Fruit fly (Drosophila melanogaster): ENCODE data around the gene CG13972.

Gene CG13972

DNA sequence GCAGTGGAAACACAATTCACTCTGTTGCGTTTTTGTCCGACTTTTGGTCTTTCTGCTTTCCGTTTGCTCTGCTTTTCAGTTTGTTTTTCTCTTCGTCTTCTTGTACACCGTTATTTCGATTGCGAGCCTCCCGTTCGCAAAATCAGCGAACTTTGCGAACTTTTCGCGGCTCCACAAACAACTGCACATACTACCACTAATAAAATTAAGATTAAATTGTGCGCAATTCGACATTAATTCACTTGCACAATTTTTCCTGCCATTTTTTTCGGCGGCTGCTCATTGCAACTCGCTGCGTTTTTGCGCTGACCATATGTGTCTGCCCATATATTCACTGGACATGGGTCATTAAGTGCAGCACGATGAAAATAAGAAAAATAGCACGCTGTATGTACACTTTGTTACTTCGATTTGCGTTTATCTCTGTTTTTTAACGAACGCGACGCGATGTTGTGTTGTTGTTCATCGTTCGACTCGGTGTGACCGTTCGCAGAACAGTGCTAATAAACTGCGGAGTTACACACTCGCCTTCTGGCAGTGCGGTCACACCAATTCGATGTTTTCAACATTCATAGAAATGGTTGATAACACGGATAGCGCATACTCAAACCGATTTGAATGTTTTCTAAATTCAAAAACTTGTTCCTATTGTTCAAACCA is 41.7 kb upstream of the CG13972 start, which contains the start of gene Klp98A (continued):
- TF ChIP-seq lbe (GFP tag; optimal IDR thresholded peaks at IDR 0.05) (no peak), pita (GFP tag; optimal IDR thresholded peaks at IDR 0.05) (peak; percentile 84), Dp (GFP tag; optimal IDR thresholded peaks at IDR 0.05) (peak; percentile 58), zen (tag; optimal IDR thresholded peaks at IDR 0.05) (peak; percentile 54), CG17912 (GFP tag; optimal IDR thresholded peaks at IDR 0.05) (peak; percentile 14), bbx (GFP tag; IDR thresholded peaks at IDR 0.05; ENCODE audit: partially characterized antibody) (peak; percentile 31; the same call in 1 of the 2 replicates), MESR4 (GFP tag; optimal IDR thresholded peaks at IDR 0.05) (peak; percentile 65), aop (GFP tag; IDR thresholded peaks at IDR 0.05) (no peak), HLH4C (GFP tag; IDR thresholded peaks at IDR 0.05; ENCODE audit: partially characterized antibody) (no peak), E2f1 (GFP tag; IDR thresholded peaks at IDR 0.05) (no peak), vvl (GFP tag; IDR thresholded peaks at IDR 0.05) (peak; percentile 17; the same call in 1 of the 2 replicates), CG4424 (GFP tag; optimal IDR thresholded peaks at IDR 0.05) (peak; percentile 13), sug (tag; optimal IDR thresholded peaks at IDR 0.05) (peak; percentile 22), Med (GFP tag) (peak; percentile 92), Aef1 (GFP tag; IDR thresholded peaks at IDR 0.05) (peak; percentile 59), CG9797 (GFP tag; optimal IDR thresholded peaks at IDR 0.05) (peak; percentile 95), pan (optimal IDR thresholded peaks at IDR 0.05) (no peak), pan (GFP tag; optimal IDR thresholded peaks at IDR 0.05 in 1 of 2, IDR thresholded peaks at IDR 0.05 in 1 of 2) (no peak), CG14710 (tag; optimal IDR thresholded peaks at IDR 0.05) (peak; percentile 52), CG1529 (GFP tag; optimal IDR thresholded peaks at IDR 0.05) (no peak), CG9932 (GFP tag; IDR thresholded peaks at IDR 0.05) (peak; percentile 6; the same call in 1 of the 2 replicates), sisA (GFP tag; IDR thresholded peaks at IDR 0.05) (no peak), wek (GFP tag; optimal IDR thresholded peaks at IDR 0.05) (peak; percentile 9), CrebB (tag; optimal IDR thresholded peaks at IDR 0.05) (peak; percentile 41), gro (GFP tag; optimal IDR thresholded peaks at IDR 0.05) (peak; percentile 50), maf-S (GFP tag; optimal IDR thresholded peaks at IDR 0.05) (peak; percentile 1), CG12744 (GFP tag; optimal IDR thresholded peaks at IDR 0.05) (no peak), bsh (GFP tag; optimal IDR thresholded peaks at IDR 0.05) (peak in 1 of 2 experiments; percentile 15), Camta (GFP tag; optimal IDR thresholded peaks at IDR 0.05) (no peak), CG34224 (GFP tag; IDR thresholded peaks at IDR 0.05; ENCODE audit: partially characterized antibody) (no peak; the same call in 2 of the 3 replicates), Sox102F (GFP tag; optimal IDR thresholded peaks at IDR 0.05) (no peak), Lhr (GFP tag; optimal IDR thresholded peaks at IDR 0.05) (peak; percentile 82), ci (GFP tag; IDR thresholded peaks at IDR 0.05) (peak; percentile 32; the same call in 1 of the 3 replicates), CG7786 (GFP tag; optimal IDR thresholded peaks at IDR 0.05) (no peak), Nf-YC (tag; optimal IDR thresholded peaks at IDR 0.05) (peak; percentile 12), YL-1 (GFP tag; optimal IDR thresholded peaks at IDR 0.05) (peak; percentile 55), nmo (GFP tag; optimal IDR thresholded peaks at IDR 0.05) (peak; percentile 47), crol (GFP tag; IDR thresholded peaks at IDR 0.05) (0 out of 2 replicates have a peak, but pooled peaks have one; percentile 2), Ets65A (GFP tag) (peak; percentile 81), Elba2 (GFP tag; optimal IDR thresholded peaks at IDR 0.05) (peak; percentile 48), Ssrp (tag; optimal IDR thresholded peaks at IDR 0.05) (no peak), da (GFP tag; optimal IDR thresholded peaks at IDR 0.05) (no peak), CG3838 (GFP tag; optimal IDR thresholded peaks at IDR 0.05) (peak; percentile 43), unpg (GFP tag; optimal IDR thresholded peaks at IDR 0.05) (peak; percentile 24), CG12659 (GFP tag; optimal IDR thresholded peaks at IDR 0.05) (peak; percentile 73), chinmo (GFP tag; IDR thresholded peaks at IDR 0.05; ENCODE audit: partially characterized antibody) (0 out of 4 replicates have a peak, but pooled peaks have one; percentile 63), gt (GFP tag; IDR thresholded peaks at IDR 0.05) (no peak), CG3847 (GFP tag; IDR thresholded peaks at IDR 0.05) (peak; percentile 37; the same call in 1 of the 2 replicates), CG7928 (GFP tag; optimal IDR thresholded peaks at IDR 0.05) (peak; percentile 3)
